Worm (Caenorhabditis elegans) whole organism, L1 larva: Measurements from ENCODE around the gene alp-1.

Experiments used
- blmp-1 ChIP-seq: fragments of 150-350 bp; optimal IDR thresholded peaks from 2 replicates; lab custom pipeline; 2014; ENCODE audit warnings: missing biosample characterization, missing genetic modification characterization
- ceh-63 ChIP-seq: fragments of 200-800 bp; sonication (Bioruptor generic); optimal IDR thresholded peaks from 2 replicates; lab custom pipeline; 2018; ENCODE audit warnings: mild to moderate bottlenecking, missing genetic modification characterization, missing compliant biosample characterization
- ceh-8 ChIP-seq: fragments of 200-800 bp; sonication (Bioruptor generic); optimal IDR thresholded peaks from 2 replicates; lab custom pipeline; 2018; ENCODE audit warnings: mild to moderate bottlenecking, missing genetic modification characterization, moderate library complexity, missing compliant biosample characterization
- efl-1 ChIP-seq, 4 experiments: fragments of 150-350 bp; optimal IDR thresholded peaks in 3 of 4; peaks in 1 of 4; 1 replicate in 1 of 4; 2 replicates in 3 of 4; lab custom pipeline; 2014; ENCODE audit warnings: missing biosample characterization in 2 of 4, missing genetic modification characterization in 2 of 4, missing genetic modification reagents in 2 of 4
- elt-2 ChIP-seq: sonication (generic microtip); optimal IDR thresholded peaks from 2 replicates; lab custom pipeline; 2016; ENCODE audit warnings: missing genetic modification characterization, mild to moderate bottlenecking, inconsistent platforms, missing compliant biosample characterization, missing genetic modification reagents
- elt-3 ChIP-seq, 6 experiments: fragments of 150-350 bp in 1 of 6; sonication (generic microtip); optimal IDR thresholded peaks; 2 replicates each; lab custom pipeline; 2017 to 2018; ENCODE audit warnings: missing biosample characterization in 6 of 6, missing genetic modification characterization in 6 of 6, inconsistent platforms in 1 of 6
- fkh-10 ChIP-seq: sonication (generic microtip); optimal IDR thresholded peaks from 2 replicates; lab custom pipeline; 2017; ENCODE audit warnings: missing biosample characterization, missing genetic modification reagents, missing genetic modification characterization
- fkh-4 ChIP-seq: sonication (generic microtip); optimal IDR thresholded peaks from 2 replicates; lab custom pipeline; 2016; ENCODE audit warnings: missing compliant biosample characterization, missing genetic modification characterization, borderline replicate concordance
- fkh-8 ChIP-seq: sonication (generic microtip); optimal IDR thresholded peaks from 2 replicates; lab custom pipeline; 2016; ENCODE audit warnings: mild to moderate bottlenecking, missing genetic modification characterization, missing compliant biosample characterization
- hlh-4 ChIP-seq: sonication (generic microtip); optimal IDR thresholded peaks from 2 replicates; lab custom pipeline; 2016; ENCODE audit warnings: mild to moderate bottlenecking, missing genetic modification characterization, missing compliant biosample characterization
- hpl-2 ChIP-seq: fragments of 150-350 bp; optimal IDR thresholded peaks from 2 replicates; lab custom pipeline; 2014; ENCODE audit warnings: missing biosample characterization, missing genetic modification reagents, missing genetic modification characterization
- lin-13 ChIP-seq: fragments of 150-350 bp; optimal IDR thresholded peaks from 2 replicates; lab custom pipeline; 2014; ENCODE audit warnings: missing biosample characterization, missing genetic modification reagents, missing genetic modification characterization
- lin-14 ChIP-seq: fragments of 200-800 bp; sonication (Bioruptor generic); optimal IDR thresholded peaks from 2 replicates; lab custom pipeline; 2018; ENCODE audit warnings: mild to moderate bottlenecking, missing genetic modification characterization, moderate library complexity, missing compliant biosample characterization
- lin-35 ChIP-seq, 2 experiments: fragments of 150-350 bp; optimal IDR thresholded peaks; 2 replicates each; lab custom pipeline; 2014; ENCODE audit warnings: missing biosample characterization in 2 of 2, missing genetic modification characterization in 2 of 2, missing genetic modification reagents in 2 of 2
- lin-39 ChIP-seq: fragments of 150-350 bp; optimal IDR thresholded peaks from 2 replicates; lab custom pipeline; 2014; ENCODE audit warnings: missing biosample characterization, missing genetic modification reagents, missing genetic modification characterization
- mab-9 ChIP-seq: fragments of 200-800 bp; sonication (Bioruptor generic); IDR thresholded peaks from 2 replicates; pipeline ENCODE4 v1.3.6; 2022; ENCODE audit warnings: missing genetic modification reagents, missing genetic modification characterization, missing compliant biosample characterization
- nhr-19 ChIP-seq: fragments of 200-800 bp; sonication (Bioruptor generic); conservative IDR thresholded peaks from 2 replicates; pipeline ENCODE4 v1.3.6; 2022; ENCODE audit warnings: missing genetic modification characterization, missing compliant biosample characterization
- nhr-20 ChIP-seq: sonication (generic microtip); optimal IDR thresholded peaks from 2 replicates; lab custom pipeline; 2016; ENCODE audit warnings: mild to moderate bottlenecking, missing genetic modification characterization, missing compliant biosample characterization
- nhr-28 ChIP-seq: fragments of 150-350 bp; optimal IDR thresholded peaks from 2 replicates; lab custom pipeline; 2014; ENCODE audit warnings: missing biosample characterization, missing genetic modification characterization
- nhr-71 ChIP-seq: sonication (generic microtip); optimal IDR thresholded peaks from 2 replicates; lab custom pipeline; 2016; ENCODE audit warnings: mild to moderate bottlenecking, missing genetic modification characterization, moderate library complexity, missing compliant biosample characterization
- nhr-76 ChIP-seq: sonication (generic microtip); optimal IDR thresholded peaks from 2 replicates; lab custom pipeline; 2017; ENCODE audit warnings: missing biosample characterization, missing genetic modification characterization
- nhr-77 ChIP-seq: fragments of 150-350 bp; optimal IDR thresholded peaks from 2 replicates; lab custom pipeline; 2014; ENCODE audit warnings: missing biosample characterization, missing genetic modification characterization
- nhr-85 ChIP-seq: sonication (generic microtip); peaks from one replicate; lab custom pipeline; 2016; ENCODE audit warnings: missing genetic modification characterization, inconsistent platforms, missing compliant biosample characterization
- nhr-90 ChIP-seq: sonication (generic microtip); optimal IDR thresholded peaks from 2 replicates; lab custom pipeline; 2016; ENCODE audit warnings: mild to moderate bottlenecking, missing genetic modification characterization, missing compliant biosample characterization; ENCODE audit not compliant: poor library complexity
- pqm-1 ChIP-seq: sonication (generic microtip); optimal IDR thresholded peaks from 3 replicates; lab custom pipeline; 2017; ENCODE audit warnings: missing biosample characterization, missing genetic modification characterization
- rnt-1 ChIP-seq: sonication (generic microtip); optimal IDR thresholded peaks from 2 replicates; lab custom pipeline; 2016; ENCODE audit warnings: mild to moderate bottlenecking, missing genetic modification characterization, moderate library complexity, missing compliant biosample characterization
- snu-23 ChIP-seq: sonication (generic microtip); optimal IDR thresholded peaks from 2 replicates; lab custom pipeline; 2016; ENCODE audit warnings: missing genetic modification characterization, missing compliant biosample characterization
- sptf-1 ChIP-seq: fragments of 150-350 bp; optimal IDR thresholded peaks from 2 replicates; lab custom pipeline; 2014; ENCODE audit warnings: missing biosample characterization, missing genetic modification characterization
- sup-37 ChIP-seq: fragments of 200-800 bp; sonication (Bioruptor generic); optimal IDR thresholded peaks from 2 replicates; lab custom pipeline; 2018; ENCODE audit warnings: mild to moderate bottlenecking, missing genetic modification characterization, missing compliant biosample characterization
- swsn-7 ChIP-seq: sonication (generic microtip); optimal IDR thresholded peaks from 2 replicates; lab custom pipeline; 2016; ENCODE audit warnings: missing genetic modification characterization, missing compliant biosample characterization
- tbx-2 ChIP-seq: sonication (generic microtip); optimal IDR thresholded peaks from 2 replicates; lab custom pipeline; 2016; ENCODE audit warnings: missing genetic modification characterization, missing compliant biosample characterization
- tlp-1 ChIP-seq: fragments of 150-350 bp; optimal IDR thresholded peaks from 2 replicates; lab custom pipeline; 2014; ENCODE audit warnings: missing biosample characterization, missing genetic modification characterization
- unc-130 ChIP-seq: fragments of 150-350 bp; optimal IDR thresholded peaks from 2 replicates; lab custom pipeline; 2017; ENCODE audit warnings: missing biosample characterization, missing genetic modification characterization, inconsistent platforms
- unc-30 ChIP-seq: sonication (generic microtip); optimal IDR thresholded peaks from 2 replicates; lab custom pipeline; 2017; ENCODE audit warnings: missing biosample characterization, missing genetic modification characterization
- unc-98 ChIP-seq: fragments of 200-800 bp; sonication (Bioruptor generic); IDR thresholded peaks from 2 replicates; pipeline ENCODE4 v1.3.6; 2022; ENCODE audit warnings: missing genetic modification characterization, missing compliant biosample characterization
- ztf-4 ChIP-seq: fragments of 150-350 bp; optimal IDR thresholded peaks from 2 replicates; lab custom pipeline; 2014; ENCODE audit warnings: missing biosample characterization, missing genetic modification characterization

Gene alp-1

DNA sequence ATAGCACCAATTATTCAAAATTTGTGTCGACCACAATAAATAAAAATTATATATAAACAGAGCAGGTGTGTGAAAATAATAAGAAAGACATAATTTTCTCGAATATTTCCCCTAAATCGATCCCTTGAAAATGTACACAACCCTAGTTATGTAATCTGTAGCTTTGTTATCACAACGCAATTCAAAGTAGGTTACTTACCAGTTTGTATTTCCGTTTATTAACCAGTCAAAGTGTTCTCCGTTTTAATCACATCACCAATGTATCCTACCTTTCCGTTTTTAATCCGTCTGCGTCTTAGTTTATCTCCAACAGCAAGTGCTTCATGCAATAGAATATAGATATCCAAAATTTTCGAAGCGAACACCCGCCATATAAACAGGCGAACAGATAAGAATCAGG, 1.0 kb downstream of the alp-1 start:
- no peak for TF ChIP-seq fkh-4 (tag; lab: Kevin White, UChicago)
- TF ChIP-seq tlp-1 (tag; lab: Kevin White, UChicago), result no peak
- TF ChIP-seq efl-1 (optimal IDR thresholded peaks at IDR 0.05; lab: Kevin White, UChicago), result no peak
- peak in 1 of 2 experiments; percentile 73 for TF ChIP-seq efl-1 (GFP tag; optimal IDR thresholded peaks at IDR 0.05 in 1 of 2; lab: Kevin White, UChicago)
- TF ChIP-seq ceh-63 (GFP tag; lab: Kevin White, UChicago), result no peak
- no peak for TF ChIP-seq rnt-1 (tag; lab: Kevin White, UChicago)
- TF ChIP-seq lin-13 (GFP tag; lab: Kevin White, UChicago), result no peak
- no peak for TF ChIP-seq elt-2 (tag; lab: Kevin White, UChicago)
- TF ChIP-seq lin-39 (tag; lab: Kevin White, UChicago), result no peak

DNA sequence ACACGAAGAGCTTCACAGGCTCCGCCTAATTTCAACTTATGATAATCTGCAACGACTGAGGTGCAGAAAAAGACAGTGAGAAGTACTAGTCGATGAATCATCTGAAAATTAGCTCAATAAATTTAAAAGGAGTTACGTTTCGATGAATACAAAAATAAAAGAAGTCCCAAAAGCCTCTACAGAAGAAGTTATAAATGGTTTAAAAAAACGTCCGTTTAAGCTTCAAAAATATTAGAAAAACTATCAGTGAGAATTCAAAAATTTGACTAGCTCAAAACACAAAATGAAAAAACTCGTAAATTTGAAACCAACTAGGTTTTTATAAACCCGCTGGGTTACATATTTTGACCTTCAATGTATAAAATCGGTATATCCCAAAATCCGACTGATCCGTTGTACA, 3.7 kb downstream of the alp-1 start, which contains the start of gene T11B7.5:
T11B7.5 (minus strand) TSS at position 101 of the 400 bp plus-strand sequence.
- TF ChIP-seq nhr-28 (tag; lab: Kevin White, UChicago), result no peak
- TF ChIP-seq lin-35 (GFP tag; optimal IDR thresholded peaks at IDR 0.05; lab: Kevin White, UChicago), result no peak
- no peak for TF ChIP-seq unc-30
- TF ChIP-seq nhr-85, result no peak
- no peak for TF ChIP-seq unc-130

DNA sequence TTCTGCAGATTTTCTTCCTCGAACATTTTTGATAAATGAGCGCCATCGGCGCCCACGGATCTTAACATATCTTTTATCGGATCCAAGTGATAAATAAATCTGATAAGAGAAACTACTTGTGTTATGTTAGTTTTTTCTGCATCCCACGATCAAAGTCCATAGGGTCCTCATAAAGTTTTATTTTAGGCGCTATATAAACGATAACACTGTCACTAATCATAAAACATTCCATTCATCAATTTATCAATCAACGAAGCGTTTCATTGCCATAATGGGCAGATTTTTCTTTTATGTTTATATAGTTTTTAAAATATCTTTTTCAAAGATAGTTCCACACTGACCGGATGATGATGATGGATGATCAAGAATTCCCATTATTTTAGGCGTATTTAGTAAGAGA, 12.4 kb downstream of the alp-1 start:
- no peak for TF ChIP-seq fkh-10 (GFP tag; lab: Kevin White, UChicago)
- no peak for TF ChIP-seq ztf-4
- TF ChIP-seq swsn-7 (tag; lab: Kevin White, UChicago), result no peak
- no peak for TF ChIP-seq hlh-4
- TF ChIP-seq hpl-2 (GFP tag; lab: Kevin White, UChicago), result no peak
- peak; percentile 46 for TF ChIP-seq lin-14 (GFP tag; lab: Kevin White, UChicago)
- TF ChIP-seq nhr-19 (GFP tag; lab: Robert Waterston, UW), result 0 out of 2 replicates have a peak, but pooled peaks have one; percentile 14
- TF ChIP-seq ceh-8 (GFP tag; lab: Kevin White, UChicago), result no peak
- TF ChIP-seq nhr-20 (tag; lab: Kevin White, UChicago), result peak; percentile 12
- TF ChIP-seq tbx-2, result no peak
- peak in 1 of 2 experiments; percentile 33 for TF ChIP-seq lin-35 (GFP tag; optimal IDR thresholded peaks at IDR 0.05; lab: Kevin White, UChicago)
- peak; percentile 28 for TF ChIP-seq snu-23
- TF ChIP-seq nhr-85, result peak; percentile 85
- peak; percentile 61 for TF ChIP-seq nhr-90 (tag; lab: Kevin White, UChicago)
- no peak for TF ChIP-seq pqm-1 (tag; lab: Kevin White, UChicago)
- TF ChIP-seq elt-3 (tag; optimal IDR thresholded peaks at IDR 0.05; lab: Kevin White, UChicago), result peak in 3 of 6 experiments; percentile 22 to 76 (median 71)
- TF ChIP-seq efl-1 (optimal IDR thresholded peaks at IDR 0.05; lab: Kevin White, UChicago), result no peak
- peak in 1 of 2 experiments; percentile 71 for TF ChIP-seq efl-1 (GFP tag; optimal IDR thresholded peaks at IDR 0.05 in 1 of 2; lab: Kevin White, UChicago)
- peak; percentile 38 for TF ChIP-seq blmp-1 (tag; lab: Kevin White, UChicago)
- no peak for TF ChIP-seq nhr-76 (tag; lab: Kevin White, UChicago)
- TF ChIP-seq nhr-71 (tag; lab: Kevin White, UChicago), result peak; percentile 62
- TF ChIP-seq fkh-8 (tag; lab: Kevin White, UChicago), result no peak
- no peak for TF ChIP-seq sup-37 (GFP tag; lab: Kevin White, UChicago)

ce11 chrIV:8865343-8865742, 13.0 kb downstream of the alp-1 start, which contains the start of gene C09G9.1:
TSS of gene C09G9.1 (minus strand) at chrIV:8865485.
- TF ChIP-seq nhr-77 (tag; lab: Kevin White, UChicago) (peak; percentile 11), mab-9 (GFP tag; lab: Robert Waterston, UW) (no peak), unc-98 (GFP tag; lab: Robert Waterston, UW) (no peak), ztf-4 (no peak), sptf-1 (tag; lab: Kevin White, UChicago) (no peak), nhr-20 (tag; lab: Kevin White, UChicago) (no peak)
